Fruit fly (Drosophila melanogaster) whole organism, pupa: Measurements from ENCODE around the gene ClpX.
A peak's percentile ranks its signal among the peaks of the same experiment; 100 is the strongest.

Experiments used
- CG10348 ChIP-seq: fragments of 200-800 bp; sonication (Bioruptor generic); IDR thresholded peaks from 2 replicates; pipeline ENCODE4 v1.3.6; 2022; ENCODE audit warnings: missing biosample characterization, missing genetic modification characterization
- CG12605 ChIP-seq: fragments of 200-800 bp; sonication (Bioruptor generic); IDR thresholded peaks from 2 replicates; pipeline ENCODE4 v1.3.6; 2022; ENCODE audit warnings: missing biosample characterization, missing genetic modification characterization
- CG13204 ChIP-seq: fragments of 200-800 bp; sonication (Bioruptor generic); optimal IDR thresholded peaks from 2 replicates; lab custom pipeline; 2018; ENCODE audit warnings: missing biosample characterization, mild to moderate bottlenecking, missing genetic modification characterization, moderate library complexity
- CG14655 ChIP-seq: fragments of 200-800 bp; sonication (Bioruptor generic); optimal IDR thresholded peaks from 3 replicates; lab custom pipeline; 2017; ENCODE audit warnings: mild to moderate bottlenecking, missing biosample characterization, missing genetic modification reagents, missing genetic modification characterization
- CG15710 ChIP-seq: fragments of 200-800 bp; sonication (Bioruptor generic); optimal IDR thresholded peaks from 2 replicates; lab custom pipeline; 2018; ENCODE audit warnings: missing biosample characterization, mild to moderate bottlenecking, missing genetic modification characterization, moderate library complexity
- CG17806 ChIP-seq: fragments of 200-800 bp; sonication (Bioruptor generic); optimal IDR thresholded peaks from 2 replicates; lab custom pipeline; 2018; ENCODE audit warnings: missing biosample characterization, mild to moderate bottlenecking, missing genetic modification characterization, moderate library complexity
- CG32121 ChIP-seq: fragments of 200-800 bp; sonication (Bioruptor generic); IDR thresholded peaks from 2 replicates; pipeline ENCODE4 v1.3.6; 2022; ENCODE audit warnings: missing biosample characterization, missing genetic modification characterization
- CG34367 ChIP-seq: fragments of 200-800 bp; sonication (Bioruptor generic); optimal IDR thresholded peaks from 2 replicates; lab custom pipeline; 2018; ENCODE audit warnings: missing biosample characterization, mild to moderate bottlenecking, missing genetic modification characterization
- CG4496 ChIP-seq: fragments of 200-800 bp; sonication (Bioruptor generic); IDR thresholded peaks from 3 replicates; pipeline ENCODE4 v1.3.6; 2022; ENCODE audit warnings: missing biosample characterization, missing genetic modification characterization
- CG8159 ChIP-seq: fragments of 200-800 bp; sonication (Bioruptor generic); optimal IDR thresholded peaks from 3 replicates; lab custom pipeline; 2018; ENCODE audit warnings: missing biosample characterization, mild to moderate bottlenecking, missing genetic modification characterization, moderate library complexity
- CG8301 ChIP-seq: fragments of 200-800 bp; sonication (Bioruptor generic); optimal IDR thresholded peaks from 2 replicates; lab custom pipeline; 2018; ENCODE audit warnings: missing biosample characterization, mild to moderate bottlenecking, missing genetic modification characterization
- CG9948 ChIP-seq: fragments of 200-800 bp; sonication (Bioruptor generic); optimal IDR thresholded peaks from 2 replicates; lab custom pipeline; 2018; ENCODE audit warnings: missing biosample characterization, mild to moderate bottlenecking, missing genetic modification characterization, moderate library complexity
- D1 ChIP-seq: fragments of 200-800 bp; sonication (Bioruptor generic); optimal IDR thresholded peaks from 2 replicates; lab custom pipeline; 2018; ENCODE audit warnings: missing biosample characterization, mild to moderate bottlenecking, missing genetic modification characterization, moderate library complexity
- EcR ChIP-seq: fragments of 200-800 bp; sonication (Bioruptor generic); optimal IDR thresholded peaks from 3 replicates; lab custom pipeline; 2019; ENCODE audit warnings: missing biosample characterization, missing genetic modification characterization, mild to moderate bottlenecking, moderate library complexity, missing genetic modification reagents
- Ets98B ChIP-seq: fragments of 200-800 bp; sonication (Bioruptor generic); IDR thresholded peaks from 2 replicates; pipeline ENCODE4 v1.3.6; 2022; ENCODE audit warnings: missing biosample characterization, missing genetic modification characterization
- Pif1A ChIP-seq: fragments of 200-800 bp; sonication (Bioruptor generic); optimal IDR thresholded peaks from 3 replicates; lab custom pipeline; 2016; ENCODE audit warnings: missing biosample characterization, missing genetic modification characterization
- Pif1B ChIP-seq: fragments of 200-800 bp; sonication (Bioruptor generic); optimal IDR thresholded peaks from 3 replicates; lab custom pipeline; 2016; ENCODE audit warnings: missing biosample characterization, missing genetic modification characterization
- Snoo ChIP-seq: fragments of 200-800 bp; sonication (Bioruptor generic); optimal IDR thresholded peaks from 3 replicates; lab custom pipeline; 2017; ENCODE audit warnings: missing biosample characterization, mild to moderate bottlenecking, missing genetic modification characterization, inconsistent platforms
- fd96Ca ChIP-seq: fragments of 200-800 bp; sonication (Bioruptor generic); IDR thresholded peaks from 3 replicates; pipeline ENCODE4 v1.3.6; 2022; ENCODE audit warnings: missing biosample characterization, missing genetic modification characterization
- gl ChIP-seq: fragments of 200-800 bp; sonication (Bioruptor generic); optimal IDR thresholded peaks from 2 replicates; lab custom pipeline; 2018; ENCODE audit warnings: missing biosample characterization, mild to moderate bottlenecking, missing genetic modification characterization
- rn ChIP-seq: fragments of 200-800 bp; sonication (Bioruptor generic); IDR thresholded peaks from 2 replicates; pipeline ENCODE4 v1.3.6; 2022; ENCODE audit warnings: missing biosample characterization, missing genetic modification characterization

ClpX gene

DNA sequence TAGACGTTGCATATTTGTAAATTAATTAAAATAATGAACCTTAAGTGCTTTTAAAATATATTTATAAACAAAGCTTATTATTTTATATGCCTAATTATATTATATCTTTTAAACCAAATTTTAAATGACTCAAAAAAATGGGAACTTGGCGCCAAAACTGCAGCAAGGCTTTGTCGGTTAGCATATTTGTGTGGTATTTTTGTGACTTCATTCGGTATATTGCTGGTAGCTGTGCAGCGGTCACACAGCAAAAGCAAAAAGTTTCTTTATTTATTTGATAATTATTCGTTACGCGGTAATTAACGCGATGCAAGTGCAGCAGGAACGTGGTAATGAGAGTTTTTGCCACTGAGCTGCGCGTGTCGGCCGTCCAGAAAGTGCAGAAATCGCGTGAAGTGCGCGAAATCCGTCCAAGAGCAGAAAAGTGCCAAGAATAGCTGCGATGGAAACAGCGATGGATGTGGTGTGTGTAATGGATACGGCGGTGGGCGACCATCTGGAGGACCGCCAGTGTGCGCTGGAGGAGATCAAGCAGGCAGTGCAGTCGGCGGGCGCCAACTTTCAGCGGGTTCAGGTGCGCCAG is 23.9 kb downstream of the ClpX start, which contains the start of gene Ask1:
TSS of gene Ask1 (plus strand) at position 250 of the 583 bp plus-strand sequence.
- no peak for TF ChIP-seq gl
- TF ChIP-seq CG8301 (tag; lab: Kevin White, UChicago), result no peak
- TF ChIP-seq CG10348, result no peak
- no peak for TF ChIP-seq D1 (tag; lab: Kevin White, UChicago)
- TF ChIP-seq CG8159 (tag; lab: Kevin White, UChicago), result no peak
- no peak for TF ChIP-seq EcR (GFP tag; lab: Kevin White, UChicago)
- TF ChIP-seq CG4496 (GFP tag; lab: Robert Waterston, UW), result no peak

DNA sequence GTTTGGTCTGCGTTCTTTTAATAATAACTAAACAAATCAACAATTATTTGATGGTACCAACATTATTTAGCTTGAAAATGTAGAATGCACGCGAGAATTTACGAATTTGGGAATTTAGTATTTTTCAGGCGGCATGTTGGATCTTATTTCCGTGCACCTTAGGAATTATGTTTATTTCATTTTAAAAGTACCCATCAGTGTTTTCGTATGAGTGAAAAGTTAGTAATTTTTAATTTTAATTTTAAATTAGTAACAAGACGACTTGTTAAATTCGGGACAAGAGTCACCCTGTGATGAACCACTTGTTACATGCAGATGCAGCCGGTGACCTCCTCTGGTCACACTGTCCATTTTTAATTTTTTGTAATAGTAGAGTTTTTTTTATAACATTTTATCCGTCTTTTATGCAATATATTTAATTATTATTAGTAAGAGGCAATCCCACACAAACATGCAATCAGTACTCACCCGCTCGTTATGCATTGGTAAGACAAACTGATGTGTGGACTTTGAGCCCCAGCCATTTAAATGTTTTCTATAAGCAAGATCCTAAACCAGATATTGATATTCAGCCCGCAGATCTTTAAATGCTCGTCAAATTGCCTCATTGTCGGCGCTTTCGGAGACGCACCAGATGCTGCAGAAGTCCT is 25.9 kb downstream of the ClpX start, which contains the start of the genes CG17186 and Arc42:
TSS of gene CG17186 (minus strand) at position 88 of the 650 bp plus-strand sequence.
TSS of gene Arc42 (plus strand) at position 311 of the 650 bp plus-strand sequence.
- TF ChIP-seq fd96Ca (GFP tag; lab: Robert Waterston, UW), result no peak
- no peak for TF ChIP-seq CG10348
- TF ChIP-seq CG8301 (tag; lab: Kevin White, UChicago), result peak; percentile 34
- TF ChIP-seq CG13204 (GFP tag; lab: Kevin White, UChicago), result peak; percentile 51
- TF ChIP-seq CG9948 (tag; lab: Kevin White, UChicago), result no peak
- TF ChIP-seq CG12605 (GFP tag; lab: Robert Waterston, UW), result peak; percentile 66
- TF ChIP-seq Snoo (tag; lab: Kevin White, UChicago), result no peak
- TF ChIP-seq Ets98B (GFP tag; lab: Robert Waterston, UW), result no peak; the same call in 1 of the 2 replicates
- peak; percentile 2 for TF ChIP-seq CG17806
- peak; percentile 1 for TF ChIP-seq CG15710
- peak; percentile 34 for TF ChIP-seq CG8159 (tag; lab: Kevin White, UChicago)
- TF ChIP-seq CG34367 (tag; lab: Kevin White, UChicago), result peak; percentile 29
- TF ChIP-seq gl, result peak; percentile 85
- no peak for TF ChIP-seq D1 (tag; lab: Kevin White, UChicago)
- TF ChIP-seq CG14655 (GFP tag; lab: Kevin White, UChicago), result no peak
- TF ChIP-seq CG32121, result 0 out of 2 replicates have a peak, but pooled peaks have one; percentile 16
- peak; percentile 55; the same call in 2 of the 3 replicates for TF ChIP-seq CG4496 (GFP tag; lab: Robert Waterston, UW)
- peak; percentile 36 for TF ChIP-seq Pif1B (GFP tag; lab: Kevin White, UChicago)
- TF ChIP-seq rn, result no peak
- TF ChIP-seq Pif1A, result peak; percentile 38
- TF ChIP-seq EcR (GFP tag; lab: Kevin White, UChicago), result no peak

DNA sequence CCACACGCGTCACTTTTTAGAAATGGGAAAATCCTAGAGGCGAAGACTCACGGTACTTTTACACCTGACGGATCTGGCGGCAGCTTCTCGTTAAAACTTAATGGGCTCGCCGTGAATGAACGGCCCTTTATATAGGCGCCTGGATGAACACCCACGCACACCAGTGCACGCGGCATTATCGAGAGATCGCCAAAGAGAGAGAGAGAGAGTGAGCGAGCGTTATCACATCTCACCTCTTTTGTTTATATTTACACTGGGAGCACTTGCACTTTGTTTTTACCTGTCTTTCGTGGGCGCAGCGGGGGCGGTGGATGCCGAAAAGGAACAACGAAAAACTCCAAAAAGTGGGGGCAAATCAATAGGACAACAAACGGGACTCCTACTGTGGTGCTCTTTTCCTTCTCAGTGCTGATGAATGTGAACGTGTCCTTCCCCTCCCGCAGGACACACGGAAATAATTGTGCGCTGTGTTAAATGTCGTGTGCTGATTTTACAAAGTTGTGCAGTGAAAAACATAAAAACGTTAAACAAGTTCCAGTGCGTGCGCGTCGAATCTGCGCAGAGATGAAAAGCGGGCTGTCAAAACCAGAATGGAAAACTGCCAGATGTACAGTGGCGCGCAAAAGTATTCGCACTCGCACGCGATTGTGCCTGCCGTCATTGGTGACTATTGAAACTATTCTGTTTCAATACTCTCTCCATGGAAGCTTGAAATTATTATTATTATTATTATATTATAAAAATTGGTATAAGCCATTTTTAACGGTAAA is 28.2 kb downstream of the ClpX start, which contains the start of gene Mrp5:
TSS of gene Mrp5 (minus strand) at position 561 of the 770 bp plus-strand sequence.
- TF ChIP-seq CG17806 (peak; percentile 19), CG14655 (GFP tag; lab: Kevin White, UChicago) (no peak), gl (peak; percentile 60), Snoo (tag; lab: Kevin White, UChicago) (peak; percentile 21), CG10348 (no peak), Pif1B (GFP tag; lab: Kevin White, UChicago) (peak; percentile 46), Pif1A (peak; percentile 23), CG12605 (GFP tag; lab: Robert Waterston, UW) (no peak), CG8159 (tag; lab: Kevin White, UChicago) (peak; percentile 36), CG4496 (GFP tag; lab: Robert Waterston, UW) (peak; percentile 80), Ets98B (GFP tag; lab: Robert Waterston, UW) (no peak), CG8301 (tag; lab: Kevin White, UChicago) (peak; percentile 36), CG32121 (no peak), CG9948 (tag; lab: Kevin White, UChicago) (no peak), EcR (GFP tag; lab: Kevin White, UChicago) (peak; percentile 58), CG15710 (peak; percentile 12), fd96Ca (GFP tag; lab: Robert Waterston, UW) (peak; percentile 51; the same call in 1 of the 3 replicates), CG13204 (GFP tag; lab: Kevin White, UChicago) (peak; percentile 40), D1 (tag; lab: Kevin White, UChicago) (no peak)

DNA sequence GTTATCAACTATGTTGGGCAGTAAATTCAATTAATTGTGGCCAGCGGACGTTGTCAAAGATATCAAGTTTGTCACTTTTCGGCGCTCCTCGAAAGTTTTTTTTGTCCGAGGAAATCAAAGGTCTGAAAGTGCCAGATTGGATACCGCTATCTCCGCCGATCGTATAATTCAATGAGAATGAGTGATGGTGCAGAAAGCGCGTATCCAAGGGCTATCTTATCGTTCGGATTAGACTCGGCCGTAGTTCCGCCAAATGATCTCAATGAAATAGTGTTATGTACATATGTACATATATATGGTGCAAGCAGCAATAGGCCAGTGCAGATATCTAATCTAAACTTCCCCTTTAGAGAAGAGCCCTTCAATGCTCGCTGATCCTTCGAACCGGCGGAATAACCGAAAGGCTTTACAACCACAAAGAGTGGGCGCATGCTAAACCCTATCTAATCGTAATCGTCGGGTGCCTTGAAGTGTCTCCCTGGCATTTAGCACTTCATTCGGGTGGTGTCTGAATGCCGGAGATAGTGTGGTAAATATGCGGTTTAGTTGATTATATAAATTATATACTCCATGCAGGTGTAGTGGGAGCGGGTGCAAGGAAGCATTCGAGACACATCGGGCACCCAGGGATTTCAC is 30.3 kb downstream of the ClpX start:
- TF ChIP-seq CG4496 (GFP tag; lab: Robert Waterston, UW) (no peak), CG8301 (tag; lab: Kevin White, UChicago) (no peak), D1 (tag; lab: Kevin White, UChicago) (no peak), CG13204 (GFP tag; lab: Kevin White, UChicago) (no peak), gl (no peak), CG17806 (no peak), CG10348 (no peak), Pif1B (GFP tag; lab: Kevin White, UChicago) (no peak), Ets98B (GFP tag; lab: Robert Waterston, UW) (no peak)
